Fruit fly (Drosophila melanogaster): Measurements from ENCODE around the gene Cisd2.

The Cisd2 gene

DNA sequence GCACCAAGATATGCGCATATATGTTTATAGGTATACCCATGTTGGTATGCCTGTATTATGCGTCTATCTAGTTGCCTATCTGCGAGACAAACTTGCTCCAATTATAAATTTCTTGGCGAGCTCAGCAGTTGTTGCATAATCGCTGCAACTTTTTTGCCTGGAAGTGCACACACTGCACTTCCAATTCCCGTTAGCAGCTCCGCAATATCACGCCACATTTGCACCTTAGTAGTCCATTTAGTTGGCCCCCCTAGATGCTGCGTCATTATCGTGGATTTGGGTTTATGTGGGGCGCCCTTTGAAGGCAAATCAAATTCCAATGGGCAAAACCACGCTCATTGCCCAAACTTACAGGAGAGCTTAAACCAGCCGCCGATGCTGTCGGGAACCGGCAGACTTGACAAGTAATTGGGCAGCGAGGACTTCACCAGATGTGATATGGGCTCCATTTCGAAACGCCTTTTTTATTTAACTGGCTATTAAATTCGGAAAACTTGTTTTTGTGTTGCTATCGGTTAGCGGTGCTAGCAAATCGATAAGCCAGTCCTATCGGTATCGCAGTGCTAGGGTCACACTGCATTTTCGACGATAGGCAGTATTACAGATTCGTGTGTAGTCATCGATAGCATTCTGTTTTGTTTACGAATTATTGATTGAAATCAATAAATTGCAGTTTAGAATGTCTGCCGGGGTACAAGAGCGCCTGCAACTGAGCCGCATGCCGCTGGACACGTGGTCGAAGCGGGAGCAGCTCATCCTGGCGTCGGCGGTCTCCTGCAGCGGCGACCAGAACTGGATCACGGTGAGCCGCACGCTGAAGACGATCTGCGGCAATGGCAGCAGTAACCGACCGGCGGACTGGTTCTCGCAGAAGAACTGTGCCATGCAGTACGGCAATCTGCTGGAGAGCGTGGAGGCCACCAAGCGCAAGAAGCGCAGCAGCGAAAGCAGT is at the start of gene Cisd2, which contains the start of gene Brd8:
TSS of gene Cisd2 (minus strand) at position 538 of the 952 bp plus-strand sequence.
TSS of gene Brd8 (plus strand) at position 595 of the 952 bp plus-strand sequence.
- TF ChIP-seq noc (tag; optimal IDR thresholded peaks at IDR 0.05), result no peak

DNA sequence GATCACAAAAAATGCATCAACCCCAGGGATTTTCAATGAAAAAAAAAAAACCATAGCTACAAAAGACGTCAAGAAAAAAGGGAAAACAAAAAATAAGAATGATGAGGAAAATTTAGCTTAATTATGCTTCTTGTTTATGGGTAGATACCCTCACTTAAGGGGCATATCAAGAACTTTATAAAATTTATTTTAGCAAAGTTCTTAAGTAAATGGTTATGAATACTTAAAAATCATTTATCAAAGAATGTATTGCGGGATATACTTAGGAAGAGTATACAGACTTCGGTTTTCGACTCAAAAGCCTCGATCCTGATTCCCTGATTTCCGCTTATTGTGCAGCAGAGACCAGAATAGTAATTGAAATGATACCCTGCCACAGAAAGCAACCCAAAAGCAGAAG is 49.8 kb upstream of the Cisd2 start:
- no peak for TF ChIP-seq noc (tag; optimal IDR thresholded peaks at IDR 0.05)

dm6 chr3R:29269204-29269603 is 46.0 kb upstream of the Cisd2 start:
- no peak for TF ChIP-seq noc (tag; optimal IDR thresholded peaks at IDR 0.05)

DNA sequence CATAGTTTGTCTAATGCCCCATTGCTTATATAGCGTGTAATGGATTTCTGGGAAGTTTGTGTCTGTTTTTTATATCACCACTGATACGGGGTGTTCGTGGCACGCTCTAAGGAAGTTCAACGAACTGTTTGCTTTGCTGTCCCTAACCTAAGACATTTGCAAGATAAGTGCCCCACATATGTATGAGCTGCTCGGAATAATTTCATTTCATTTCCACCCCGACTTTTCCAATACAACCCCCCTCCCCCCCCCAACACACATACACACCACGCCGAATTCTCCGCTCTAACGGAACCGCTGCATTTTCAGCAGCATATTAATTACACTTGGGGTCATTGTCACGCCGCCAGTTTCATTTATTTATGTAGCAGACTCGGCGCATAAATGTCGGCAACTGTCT is 44.8 kb upstream of the Cisd2 start:
- TF ChIP-seq noc (tag; optimal IDR thresholded peaks at IDR 0.05), result no peak

DNA sequence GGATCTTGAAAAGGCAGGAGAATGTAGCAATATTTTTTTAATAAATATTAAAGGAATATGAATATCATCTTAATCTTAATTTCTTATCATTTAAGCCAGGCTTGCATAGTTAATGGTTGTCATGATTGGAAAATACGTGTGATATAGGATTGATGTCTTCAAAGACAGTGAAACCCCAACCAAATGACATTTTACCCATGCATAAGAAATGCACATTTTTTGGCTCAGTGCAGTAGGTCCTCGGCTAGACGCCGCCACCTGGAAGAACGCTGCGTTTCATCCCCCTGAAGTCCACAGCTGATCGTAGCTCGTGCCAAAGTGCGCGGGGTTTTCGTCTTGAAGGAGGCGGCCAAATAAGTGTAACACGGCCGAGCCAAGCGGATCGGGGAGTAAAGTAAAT is 43.4 kb upstream of the Cisd2 start:
- no peak for TF ChIP-seq noc (tag; optimal IDR thresholded peaks at IDR 0.05)

dm6 chr3R:29265075-29265474 is 41.8 kb upstream of the Cisd2 start:
- TF ChIP-seq noc (tag; optimal IDR thresholded peaks at IDR 0.05), result no peak

DNA sequence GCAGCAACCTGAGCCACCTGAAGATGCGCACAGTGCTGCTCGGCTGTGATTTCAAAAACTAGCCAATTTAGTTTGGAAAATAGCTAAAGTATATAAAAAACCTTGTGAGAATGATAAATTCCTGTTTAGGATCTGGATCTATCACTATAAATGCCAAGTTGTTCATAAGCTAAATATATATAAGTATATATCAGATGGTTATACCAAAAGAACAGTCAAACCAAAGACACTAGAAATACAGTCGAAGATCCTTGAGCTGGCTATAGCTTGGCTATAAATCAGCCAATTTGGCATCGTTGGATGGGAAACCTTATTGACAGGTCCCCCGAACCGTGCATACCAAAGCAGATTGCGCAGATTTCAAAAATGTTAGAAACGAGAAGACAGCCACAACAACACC is 40.0 kb upstream of the Cisd2 start:
- no peak for TF ChIP-seq noc (tag; optimal IDR thresholded peaks at IDR 0.05)

DNA sequence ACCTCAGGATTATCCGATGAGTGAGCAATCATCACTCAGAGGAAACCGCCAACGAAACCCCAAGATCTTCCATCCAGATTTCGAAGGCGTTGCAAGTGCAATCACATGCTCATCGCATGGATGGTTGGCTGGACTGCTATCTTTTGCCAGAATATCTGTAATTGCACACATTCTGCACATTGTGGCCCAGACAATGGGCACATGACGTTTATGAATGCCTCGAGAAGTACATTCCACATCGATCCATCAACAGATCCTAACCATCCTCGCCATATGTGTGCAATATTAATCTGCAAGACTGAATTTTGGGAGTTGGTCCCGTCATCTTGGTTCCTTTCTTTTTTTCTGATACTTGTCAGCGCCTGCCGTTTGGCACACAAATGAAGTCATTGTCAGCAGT is 39.3 kb upstream of the Cisd2 start:
- TF ChIP-seq noc (tag; optimal IDR thresholded peaks at IDR 0.05), result no peak

DNA sequence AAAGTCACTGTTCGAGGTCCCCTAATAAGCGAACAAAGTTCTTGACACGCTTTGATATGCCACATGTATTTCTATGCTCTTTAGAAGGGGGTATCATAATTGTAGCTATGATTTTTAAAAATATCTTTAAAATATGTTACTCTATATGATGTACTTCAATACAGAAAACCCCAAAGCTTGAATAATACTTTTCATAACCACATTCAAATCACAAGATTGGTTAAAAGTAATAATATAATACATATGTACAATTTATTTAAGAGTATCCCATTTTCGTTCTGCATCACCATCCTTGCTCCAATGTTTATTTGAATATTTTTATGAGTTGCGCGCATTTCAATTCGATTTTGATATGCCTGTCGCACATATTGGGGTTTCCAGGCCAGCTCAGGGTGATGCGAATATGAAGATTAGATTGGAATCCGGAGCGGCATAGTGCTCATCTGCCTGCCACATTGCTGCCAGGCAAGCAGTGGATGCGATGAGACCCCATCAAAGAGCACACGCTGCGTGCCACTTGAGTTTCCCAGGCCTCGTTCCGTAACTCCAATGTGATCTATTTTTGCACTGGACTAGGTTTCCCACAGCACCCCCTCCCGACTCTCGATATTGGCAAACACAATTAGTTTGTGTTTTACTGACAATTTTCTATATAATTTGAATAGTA is 36.4 kb upstream of the Cisd2 start:
- no peak for TF ChIP-seq noc (tag; optimal IDR thresholded peaks at IDR 0.05)

dm6 chr3R:29257890-29258691 is 34.9 kb upstream of the Cisd2 start:
- TF ChIP-seq noc (tag; optimal IDR thresholded peaks at IDR 0.05), result no peak

- no peak for TF ChIP-seq noc (tag; optimal IDR thresholded peaks at IDR 0.05)
Observed at dm6 chr3R:29256811-29257439, 33.7 kb upstream of the Cisd2 start.

DNA sequence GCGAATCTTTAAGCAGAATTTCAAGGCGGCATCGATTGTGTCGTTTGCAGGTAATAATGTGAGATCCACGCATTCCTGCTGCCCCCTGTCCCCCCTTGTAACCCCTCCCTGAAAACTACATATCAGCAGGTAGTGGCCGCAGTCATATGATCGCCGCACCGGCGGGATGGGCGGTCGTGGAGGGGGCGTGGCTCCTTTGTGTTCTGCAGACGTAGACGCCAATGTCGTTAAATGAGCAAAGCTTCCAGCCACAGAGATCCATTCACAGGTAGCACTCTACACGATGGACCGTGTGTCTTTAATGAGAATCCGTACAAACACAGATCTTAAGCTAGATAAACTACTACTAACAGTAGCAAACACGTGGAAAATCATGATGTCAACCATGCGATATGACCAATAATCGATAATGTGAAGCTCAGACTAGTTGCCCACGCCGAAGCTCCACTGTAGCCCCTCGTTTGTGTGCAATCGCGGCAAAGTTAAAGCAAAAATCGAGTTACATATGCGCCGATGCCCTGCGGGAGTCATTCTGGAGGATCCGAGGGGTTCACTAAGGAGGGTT is 32.8 kb upstream of the Cisd2 start, which contains the start of gene CG45544:
TSS of gene CG45544 (plus strand) at position 523 of the 565 bp plus-strand sequence.
- TF ChIP-seq noc (tag; optimal IDR thresholded peaks at IDR 0.05), result no peak

dm6 chr3R:29255166-29255962 is 32.1 kb upstream of the Cisd2 start, which contains the start of gene stg:
TSS of gene stg (minus strand) at chr3R:29255800.
- TF ChIP-seq noc (tag; optimal IDR thresholded peaks at IDR 0.05), result no peak

DNA sequence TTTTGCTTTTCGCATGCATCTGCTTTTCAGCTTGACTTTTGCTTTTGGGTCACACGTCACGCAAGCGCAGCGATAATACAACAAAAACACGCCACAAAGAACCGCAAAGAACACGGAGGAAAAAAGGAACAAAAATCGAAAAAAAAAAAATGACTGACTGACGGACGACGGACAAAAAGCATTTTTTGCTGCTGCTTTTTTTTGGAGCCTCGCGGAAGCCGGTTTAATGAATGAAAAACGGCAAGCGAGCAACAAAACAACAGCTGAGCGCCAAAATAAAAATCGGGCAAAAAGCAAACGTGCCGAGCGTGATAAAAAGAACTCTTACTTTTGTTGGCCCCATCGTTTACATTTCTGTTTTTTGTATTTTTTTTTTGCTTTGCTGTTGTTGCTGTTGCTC is 31.2 kb upstream of the Cisd2 start:
- no peak for TF ChIP-seq noc (tag; optimal IDR thresholded peaks at IDR 0.05)
